Worm (Caenorhabditis elegans) whole organism, midembryonic: Measurements from ENCODE around the gene F10E9.4.

Experiments used
- T22C8.4 ChIP-seq: fragments of 200-800 bp; sonication (Bioruptor generic); IDR thresholded peaks from 2 replicates; pipeline ENCODE4 v1.3.6; 2022; ENCODE audit warnings: missing genetic modification characterization, missing compliant biosample characterization
- flt-1 ChIP-seq: fragments of 200-800 bp; sonication (Bioruptor generic); IDR thresholded peaks from 2 replicates; pipeline ENCODE4 v1.3.6; 2022; ENCODE audit warnings: missing genetic modification characterization, missing compliant biosample characterization
- klf-2 ChIP-seq: fragments of 200-800 bp; sonication (Bioruptor generic); conservative IDR thresholded peaks from 2 replicates; pipeline ENCODE4 v1.3.6; 2022; ENCODE audit warnings: missing genetic modification reagents, missing genetic modification characterization, missing compliant biosample characterization
- tab-1 ChIP-seq: fragments of 200-800 bp; sonication (Bioruptor generic); IDR thresholded peaks from 2 replicates; pipeline ENCODE4 v1.3.6; 2022; ENCODE audit warnings: missing genetic modification characterization, missing compliant biosample characterization

- TF ChIP-seq klf-2 (GFP tag; lab: Robert Waterston, UW) (no peak), tab-1 (GFP tag; lab: Robert Waterston, UW) (no peak), flt-1 (GFP tag; lab: Robert Waterston, UW) (no peak), T22C8.4 (GFP tag; lab: Robert Waterston, UW) (no peak)
Observed at ce11 chrIII:8312393-8312792, 4.1 kb downstream of the F10E9.4 start, which contains the start of gene F10E9.2.
